Worm (Caenorhabditis elegans): ENCODE results near the gene chhy-1.

Gene chhy-1

DNA sequence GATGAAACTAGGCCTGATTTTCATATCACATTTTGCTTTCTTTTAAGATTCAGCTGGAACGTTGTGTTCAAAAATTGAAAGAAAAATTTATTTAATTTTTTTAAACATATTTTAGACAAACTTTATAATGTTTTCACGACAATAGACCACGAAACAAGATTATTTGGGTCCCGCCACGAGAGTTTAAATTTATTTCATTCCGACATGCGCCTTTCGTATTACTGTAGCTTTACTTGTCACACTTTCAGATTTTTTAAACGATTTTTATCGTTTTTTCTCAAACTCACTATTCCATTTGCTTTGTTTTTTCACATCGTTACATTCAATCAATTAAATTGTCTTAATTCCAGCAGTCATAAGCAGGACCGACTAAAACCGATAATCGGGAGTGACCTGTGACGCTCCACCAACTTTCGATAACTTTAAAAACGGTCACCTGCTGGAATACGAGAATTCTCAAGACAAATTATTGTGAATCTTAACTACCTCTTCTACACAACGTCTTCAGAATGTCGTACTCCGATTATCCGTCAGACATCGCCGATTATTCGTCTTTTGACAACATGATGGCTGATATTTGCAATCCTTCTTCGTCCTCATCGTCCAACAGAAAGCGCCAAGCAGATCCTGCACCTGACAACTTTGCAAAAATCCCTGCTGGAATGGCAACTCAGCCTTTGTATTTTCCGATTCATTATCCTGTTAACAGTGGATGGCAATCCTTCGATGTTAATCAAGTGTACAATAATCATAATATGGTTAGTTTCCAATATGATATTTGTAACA, 23.4 kb downstream of the chhy-1 start, which contains the start of gene aptf-3:
Gene aptf-3, plus strand, starts transcription at position 351 of the 786 bp plus-strand sequence.
- TF ChIP-seq snpc-4 (tag; optimal IDR thresholded peaks at IDR 0.05) (no peak), flh-1 (GFP tag; optimal IDR thresholded peaks at IDR 0.05) (no peak), unc-120 (tag; optimal IDR thresholded peaks at IDR 0.05; ENCODE audit: poor library complexity, severe bottlenecking) (no peak), bed-3 (GFP tag; optimal IDR thresholded peaks at IDR 0.05) (no peak), ham-2 (GFP tag; optimal IDR thresholded peaks at IDR 0.05) (no peak), elt-1 (tag; optimal IDR thresholded peaks at IDR 0.05; ENCODE audit: borderline replicate concordance, insufficient read depth) (no peak), ceh-83 (GFP tag; optimal IDR thresholded peaks at IDR 0.05) (no peak)

DNA sequence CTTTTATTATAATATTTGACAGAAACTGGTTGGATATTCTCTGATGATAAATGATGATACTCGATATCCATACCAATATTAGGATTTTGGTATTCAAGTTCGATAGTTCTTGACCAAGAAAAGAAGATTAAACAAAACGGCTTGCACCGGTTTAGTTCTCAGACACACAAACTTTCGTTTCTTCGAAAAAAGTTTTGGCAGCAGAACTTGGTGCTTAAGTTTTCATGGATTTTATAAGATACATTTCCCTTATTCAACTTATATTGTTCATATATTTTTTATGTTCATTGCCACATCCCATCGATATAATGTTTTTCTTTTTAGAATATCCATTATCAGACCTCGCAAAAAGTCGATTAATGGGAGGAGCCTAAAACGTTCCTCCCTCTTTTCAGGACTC, 26.7 kb downstream of the chhy-1 start, which contains the start of gene aptf-4:
Gene aptf-4, plus strand, starts transcription at position 301 of the 400 bp plus-strand sequence.
- TF ChIP-seq lin-13 (tag; optimal IDR thresholded peaks at IDR 0.05), result no peak
- no peak for TF ChIP-seq hlh-1 (tag; optimal IDR thresholded peaks at IDR 0.05)
- TF ChIP-seq unc-39 (tag; optimal IDR thresholded peaks at IDR 0.05), result no peak
- no peak for TF ChIP-seq mep-1 (tag; optimal IDR thresholded peaks at IDR 0.05)
- no peak for TF ChIP-seq nhr-12 (tag; optimal IDR thresholded peaks at IDR 0.05)
- no peak for TF ChIP-seq bed-3 (GFP tag; optimal IDR thresholded peaks at IDR 0.05)
- no peak for TF ChIP-seq ztf-11 (tag; optimal IDR thresholded peaks at IDR 0.05)
- TF ChIP-seq ceh-83 (GFP tag; optimal IDR thresholded peaks at IDR 0.05), result no peak
- no peak for TF ChIP-seq ham-2 (GFP tag; optimal IDR thresholded peaks at IDR 0.05)
- no peak for TF ChIP-seq M03D4.4 (tag; optimal IDR thresholded peaks at IDR 0.05)
- TF ChIP-seq unc-62 (GFP tag; optimal IDR thresholded peaks at IDR 0.05), result no peak
- no peak for TF ChIP-seq snpc-4 (tag; optimal IDR thresholded peaks at IDR 0.05)
- TF ChIP-seq nhr-237 (tag; optimal IDR thresholded peaks at IDR 0.05), result no peak
- no peak for TF ChIP-seq ceh-43 (GFP tag; optimal IDR thresholded peaks at IDR 0.05)
- TF ChIP-seq nhr-76 (tag; optimal IDR thresholded peaks at IDR 0.05), result no peak
- TF ChIP-seq blmp-1 (tag; optimal IDR thresholded peaks at IDR 0.05), result no peak

DNA sequence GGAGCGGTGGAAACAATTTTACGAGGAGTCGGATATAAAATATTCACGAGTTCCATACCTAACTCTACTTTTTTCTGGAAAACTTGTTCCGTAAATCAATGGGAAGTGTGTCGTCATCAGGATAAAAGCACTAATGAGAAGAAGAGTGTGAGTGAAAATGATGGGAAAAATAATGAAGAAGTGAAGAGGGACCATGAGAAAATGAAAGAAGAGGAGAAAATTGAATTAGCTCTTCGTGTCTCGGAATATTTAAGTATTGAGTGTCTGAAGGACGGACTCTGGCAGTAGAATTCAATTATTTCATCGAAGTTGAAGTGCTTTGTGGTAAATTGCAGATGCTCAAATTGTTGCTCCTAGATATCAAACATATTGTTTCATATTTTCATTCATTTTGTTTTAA, 28.2 kb downstream of the chhy-1 start:
- no peak for TF ChIP-seq mls-2 (tag; optimal IDR thresholded peaks at IDR 0.05)
- TF ChIP-seq ces-1 (GFP tag; optimal IDR thresholded peaks at IDR 0.05), result peak; percentile 100

DNA sequence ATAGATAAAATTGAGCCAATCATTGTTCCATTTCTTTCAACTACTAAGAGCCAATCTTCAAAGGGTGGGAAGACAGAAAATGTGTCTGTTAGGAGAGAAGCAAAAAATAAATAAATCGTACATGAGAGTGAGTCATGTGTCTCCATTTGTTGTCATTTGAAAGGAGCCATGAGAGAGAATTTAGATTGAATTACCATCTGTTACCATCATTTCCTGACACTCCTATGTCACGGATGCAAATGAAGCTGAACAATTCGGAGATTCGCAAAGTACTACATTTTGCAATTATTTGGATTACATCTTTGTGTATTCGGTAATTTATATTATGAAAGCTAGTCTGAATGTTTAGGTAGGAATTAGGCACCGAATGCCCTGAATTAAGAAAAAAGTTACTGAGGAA, 29.0 kb downstream of the chhy-1 start:
- peak; percentile 93 for TF ChIP-seq ces-1 (GFP tag; optimal IDR thresholded peaks at IDR 0.05)
- TF ChIP-seq ham-2 (GFP tag; optimal IDR thresholded peaks at IDR 0.05), result no peak

DNA sequence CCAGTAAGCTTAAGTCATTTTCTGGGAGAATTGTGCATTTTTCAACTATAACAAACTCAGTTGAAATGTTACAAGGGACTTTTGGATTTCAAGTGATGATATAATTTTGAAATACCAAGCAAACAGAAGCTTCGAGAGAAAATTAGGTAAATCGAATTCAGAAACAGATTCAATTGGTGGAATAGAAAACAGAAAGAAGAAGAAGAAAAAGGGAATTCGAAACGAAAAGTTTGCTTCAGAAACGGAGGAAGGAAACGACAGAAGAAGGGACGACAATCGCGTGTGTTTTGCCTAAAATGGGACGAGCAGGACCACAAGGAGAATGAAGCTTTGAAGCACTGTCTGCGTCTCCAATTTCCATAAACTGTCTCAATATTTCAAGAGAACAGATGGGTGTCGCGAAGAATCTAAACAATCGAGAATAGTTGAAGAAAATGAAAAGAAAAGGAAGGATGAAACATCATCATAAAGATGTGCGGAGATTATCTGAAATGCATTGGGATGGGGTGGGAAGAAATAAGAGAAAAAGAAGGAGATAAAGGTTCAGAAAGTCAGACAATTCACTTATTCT, 29.7 kb downstream of the chhy-1 start:
- TF ChIP-seq blmp-1 (tag; optimal IDR thresholded peaks at IDR 0.05) (no peak), ces-1 (GFP tag; optimal IDR thresholded peaks at IDR 0.05) (peak; percentile 99), ceh-39 (tag; optimal IDR thresholded peaks at IDR 0.05) (no peak), snpc-4 (tag; optimal IDR thresholded peaks at IDR 0.05) (no peak), nhr-2 (tag; optimal IDR thresholded peaks at IDR 0.05) (no peak), nhr-237 (tag; optimal IDR thresholded peaks at IDR 0.05) (no peak), mab-5 (tag; optimal IDR thresholded peaks at IDR 0.05) (no peak), mls-2 (tag; optimal IDR thresholded peaks at IDR 0.05) (no peak), elt-3 (tag; optimal IDR thresholded peaks at IDR 0.05) (no peak), sem-2 (GFP tag; optimal IDR thresholded peaks at IDR 0.05) (no peak), elt-1 (tag; optimal IDR thresholded peaks at IDR 0.05; ENCODE audit: borderline replicate concordance, insufficient read depth) (peak; percentile 43), flh-1 (GFP tag; optimal IDR thresholded peaks at IDR 0.05) (no peak), ztf-11 (tag; optimal IDR thresholded peaks at IDR 0.05) (no peak)

DNA sequence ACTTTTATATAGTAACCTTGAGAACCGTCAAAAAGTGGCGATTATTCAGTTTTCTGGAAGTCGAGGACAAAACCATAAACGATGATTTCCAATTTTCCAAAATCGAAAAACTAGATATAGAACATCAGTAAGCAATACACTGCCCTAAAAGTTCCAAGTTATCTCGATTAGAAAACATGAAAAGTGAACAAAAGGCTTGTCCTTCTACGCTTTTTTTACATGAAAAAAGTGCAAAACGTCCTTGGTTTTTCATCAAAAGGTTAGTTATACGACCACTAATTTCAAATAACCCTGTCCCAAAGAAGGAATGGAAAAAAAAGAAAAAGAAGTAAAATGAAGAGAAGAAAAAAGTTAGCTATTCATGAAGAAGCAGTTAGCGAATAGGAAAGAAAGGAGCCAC, 31.5 kb downstream of the chhy-1 start:
- TF ChIP-seq zip-8 (tag; optimal IDR thresholded peaks at IDR 0.05) (no peak), mls-2 (tag; optimal IDR thresholded peaks at IDR 0.05) (no peak), nhr-76 (tag; optimal IDR thresholded peaks at IDR 0.05) (no peak), M03D4.4 (tag; optimal IDR thresholded peaks at IDR 0.05) (no peak), drap-1 (GFP tag; optimal IDR thresholded peaks at IDR 0.05) (no peak), nhr-28 (tag; optimal IDR thresholded peaks at IDR 0.05) (no peak), ceh-43 (GFP tag; optimal IDR thresholded peaks at IDR 0.05) (no peak), hlh-1 (tag; optimal IDR thresholded peaks at IDR 0.05) (no peak), ceh-39 (tag; optimal IDR thresholded peaks at IDR 0.05) (no peak)
